Worm (Caenorhabditis elegans): Measurements from ENCODE around the gene F43C1.5.

- TF ChIP-seq hnd-1 (tag; optimal IDR thresholded peaks at IDR 0.05): no peak
- no peak for TF ChIP-seq ama-1 (optimal IDR thresholded peaks at IDR 0.05)
- no peak for TF ChIP-seq pes-1 (GFP tag; IDR thresholded peaks at IDR 0.05)
- TF ChIP-seq tbx-37 (GFP tag; conservative IDR thresholded peaks at IDR 0.05): no peak
- no peak for TF ChIP-seq B0310.2 (tag; optimal IDR thresholded peaks at IDR 0.05)
- TF ChIP-seq tbx-11 (GFP tag; IDR thresholded peaks at IDR 0.05): no peak
- no peak for TF ChIP-seq ets-7 (tag; optimal IDR thresholded peaks at IDR 0.05)
- TF ChIP-seq aly-1 (tag; optimal IDR thresholded peaks at IDR 0.05): no peak
- TF ChIP-seq hmg-4 (GFP tag; optimal IDR thresholded peaks at IDR 0.05): no peak
- TF ChIP-seq tra-4 (tag; optimal IDR thresholded peaks at IDR 0.05): no peak
- no peak for TF ChIP-seq sea-1 (GFP tag; conservative IDR thresholded peaks at IDR 0.05)
- no peak for TF ChIP-seq flt-1 (GFP tag; IDR thresholded peaks at IDR 0.05)
- TF ChIP-seq ceh-13 (GFP tag; optimal IDR thresholded peaks at IDR 0.05): no peak
- no peak for TF ChIP-seq ceh-36 (tag; optimal IDR thresholded peaks at IDR 0.05)
Observed at ce11 chrIII:4236178-4236577, 7.2 kb downstream of the F43C1.5 start.
